Fruit fly (Drosophila melanogaster) whole organism, embryonic: ENCODE measurements around the gene CG2964.

ENCODE experiments used
- BEAF-32 ChIP-seq: fragments of 200-800 bp; sonication (Bioruptor generic); optimal IDR thresholded peaks from 3 replicates; lab custom pipeline; 2017; ENCODE audit warnings: missing biosample characterization, missing genetic modification characterization, mild to moderate bottlenecking, moderate library complexity, missing genetic modification reagents
- Bgb ChIP-seq: fragments of 200-800 bp; sonication (Bioruptor generic); IDR thresholded peaks from 2 replicates; pipeline ENCODE4 v1.3.6; 2022; ENCODE audit warnings: missing biosample characterization, missing genetic modification characterization; ENCODE audit not compliant: partially characterized antibody
- CG10147 ChIP-seq: fragments of 200-800 bp; sonication (Bioruptor generic); optimal IDR thresholded peaks from 2 replicates; lab custom pipeline; 2019; ENCODE audit warnings: missing biosample characterization, mild to moderate bottlenecking, missing genetic modification characterization, moderate library complexity
- CG10267 ChIP-seq: fragments of 200-800 bp; sonication (Bioruptor generic); optimal IDR thresholded peaks from 2 replicates; lab custom pipeline; 2018; ENCODE audit warnings: missing biosample characterization, mild to moderate bottlenecking, missing genetic modification characterization, moderate library complexity
- CG10565 ChIP-seq: fragments of 200-800 bp; sonication (Bioruptor generic); optimal IDR thresholded peaks from 3 replicates; lab custom pipeline; 2016; ENCODE audit warnings: missing biosample characterization, mild to moderate bottlenecking, missing genetic modification characterization
- CG11247 ChIP-seq: fragments of 200-800 bp; sonication (Bioruptor generic); IDR thresholded peaks from 2 replicates; pipeline ENCODE4 v1.3.6; 2022; ENCODE audit warnings: missing biosample characterization, missing genetic modification characterization
- CG12104 ChIP-seq: fragments of 200-800 bp; sonication (Bioruptor generic); optimal IDR thresholded peaks from 3 replicates; lab custom pipeline; 2016; ENCODE audit warnings: missing biosample characterization, missing genetic modification characterization
- CG12155 ChIP-seq: fragments of 200-800 bp; sonication (Bioruptor generic); optimal IDR thresholded peaks from 3 replicates; lab custom pipeline; 2016; ENCODE audit warnings: missing biosample characterization, missing genetic modification characterization
- CG13296 ChIP-seq: fragments of 200-800 bp; sonication (Bioruptor generic); optimal IDR thresholded peaks from 3 replicates; lab custom pipeline; 2018; ENCODE audit warnings: missing biosample characterization, mild to moderate bottlenecking, missing genetic modification characterization
- CG14441 ChIP-seq: fragments of 200-800 bp; sonication (Bioruptor generic); IDR thresholded peaks from 2 replicates; pipeline ENCODE4 v1.3.6; 2022; ENCODE audit warnings: missing biosample characterization, missing genetic modification characterization
- CG17186 ChIP-seq: fragments of 200-800 bp; sonication (Bioruptor generic); optimal IDR thresholded peaks from 3 replicates; lab custom pipeline; 2017; ENCODE audit warnings: missing biosample characterization, missing genetic modification reagents, missing genetic modification characterization
- CG17359 ChIP-seq: fragments of 200-800 bp; sonication (Bioruptor generic); optimal IDR thresholded peaks from 3 replicates; lab custom pipeline; 2018; ENCODE audit warnings: missing biosample characterization, mild to moderate bottlenecking, missing genetic modification characterization, moderate library complexity
- CG18011 ChIP-seq: fragments of 200-800 bp; sonication (Bioruptor generic); optimal IDR thresholded peaks from 2 replicates; lab custom pipeline; 2017; ENCODE audit warnings: missing biosample characterization, missing genetic modification characterization, mild to moderate bottlenecking, moderate library complexity, missing genotype
- CG18262 ChIP-seq: fragments of 200-800 bp; optimal IDR thresholded peaks from 3 replicates; lab custom pipeline; 2019; ENCODE audit warnings: missing biosample characterization, mild to moderate bottlenecking, missing genetic modification characterization, moderate library complexity
- CG34224 ChIP-seq: fragments of 200-800 bp; sonication (Bioruptor generic); IDR thresholded peaks from 3 replicates; pipeline ENCODE4 v1.3.6; 2022; ENCODE audit warnings: missing biosample characterization, missing genetic modification characterization; ENCODE audit not compliant: partially characterized antibody
- CG4360 ChIP-seq: fragments of 200-800 bp; sonication (Bioruptor generic); IDR thresholded peaks from 2 replicates; pipeline ENCODE4 v1.3.6; 2022; ENCODE audit warnings: missing biosample characterization, missing genetic modification characterization
- CG4424 ChIP-seq: fragments of 200-800 bp; sonication (Bioruptor generic); optimal IDR thresholded peaks from 3 replicates; lab custom pipeline; 2016; ENCODE audit warnings: missing biosample characterization, missing genetic modification characterization
- CG6254 ChIP-seq: fragments of 200-800 bp; sonication (Bioruptor generic); optimal IDR thresholded peaks from 3 replicates; lab custom pipeline; 2017; ENCODE audit warnings: mild to moderate bottlenecking, missing biosample characterization, missing genetic modification reagents, missing genetic modification characterization
- CG6791 ChIP-seq: fragments of 200-800 bp; sonication (Bioruptor generic); IDR thresholded peaks from 3 replicates; pipeline ENCODE4 v1.3.6; 2022; ENCODE audit warnings: missing biosample characterization, missing genetic modification characterization; ENCODE audit not compliant: partially characterized antibody
- CG9609 ChIP-seq: fragments of 200-800 bp; sonication (Bioruptor generic); optimal IDR thresholded peaks from 3 replicates; lab custom pipeline; 2016; ENCODE audit warnings: missing biosample characterization, missing genetic modification characterization
- D19B ChIP-seq: fragments of 200-800 bp; sonication (Bioruptor generic); optimal IDR thresholded peaks from 2 replicates; lab custom pipeline; 2017; ENCODE audit warnings: missing biosample characterization, mild to moderate bottlenecking, missing genetic modification characterization
- Dp ChIP-seq: fragments of 200-800 bp; sonication (Bioruptor generic); optimal IDR thresholded peaks from 2 replicates; lab custom pipeline; 2018; ENCODE audit warnings: missing biosample characterization, mild to moderate bottlenecking, missing genetic modification characterization, moderate library complexity
- Dref ChIP-seq: fragments of 200-800 bp; sonication (Bioruptor generic); IDR thresholded peaks from 2 replicates; pipeline ENCODE4 v1.3.6; 2022; ENCODE audit warnings: missing biosample characterization, missing genetic modification characterization
- HLH4C ChIP-seq: fragments of 200-800 bp; sonication (Bioruptor generic); IDR thresholded peaks from 3 replicates; pipeline ENCODE4 v1.3.6; 2022; ENCODE audit warnings: missing biosample characterization, missing genetic modification characterization; ENCODE audit not compliant: partially characterized antibody
- Hr39 ChIP-seq: fragments of >200 bp; optimal IDR thresholded peaks from 2 replicates; lab custom pipeline; 2017
- Mad ChIP-seq: fragments of 200-800 bp; sonication (Bioruptor generic); optimal IDR thresholded peaks from 2 replicates; lab custom pipeline; 2016; ENCODE audit warnings: missing biosample characterization, missing genetic modification characterization
- Neu2 ChIP-seq: fragments of 200-800 bp; sonication (Bioruptor generic); optimal IDR thresholded peaks from 3 replicates; lab custom pipeline; 2016; ENCODE audit warnings: missing biosample characterization, missing genetic modification characterization, borderline replicate concordance
- Poxn ChIP-seq: fragments of 200-800 bp; sonication (Bioruptor generic); IDR thresholded peaks from 2 replicates; pipeline ENCODE4 v1.3.6; 2022; ENCODE audit warnings: missing biosample characterization, missing genetic modification characterization
- Rfx ChIP-seq: fragments of 200-800 bp; sonication (Bioruptor generic); IDR thresholded peaks from 2 replicates; pipeline ENCODE4 v1.3.6; 2022; ENCODE audit warnings: missing biosample characterization, missing genetic modification characterization
- Trl ChIP-seq, 3 experiments: fragments of >200 bp in 2 of 3; fragments of 200-800 bp in 1 of 3; sonication (Bioruptor generic) in 1 of 3; optimal IDR thresholded peaks; 2 replicates in 1 of 3; 3 replicates in 2 of 3; lab custom pipeline; 2016 to 2017; ENCODE audit warnings: missing biosample characterization in 1 of 3, missing genetic modification characterization in 1 of 3
- Vsx1 ChIP-seq: fragments of 200-800 bp; sonication (Bioruptor generic); optimal IDR thresholded peaks from 2 replicates; lab custom pipeline; 2017; ENCODE audit warnings: missing biosample characterization, mild to moderate bottlenecking, missing genetic modification characterization, missing genetic modification reagents
- YL-1 ChIP-seq: fragments of 200-800 bp; sonication (Bioruptor generic); optimal IDR thresholded peaks from 3 replicates; lab custom pipeline; 2017; ENCODE audit warnings: missing biosample characterization, mild to moderate bottlenecking, missing genetic modification characterization
- esg ChIP-seq: fragments of 200-800 bp; sonication (Bioruptor generic); conservative IDR thresholded peaks from 2 replicates; pipeline ENCODE4 v1.3.6; 2022; ENCODE audit warnings: missing biosample characterization, missing genetic modification characterization
- fd102C ChIP-seq: fragments of 200-800 bp; sonication (Bioruptor generic); optimal IDR thresholded peaks from 2 replicates; lab custom pipeline; 2018; ENCODE audit warnings: missing biosample characterization, mild to moderate bottlenecking, missing genetic modification characterization, moderate library complexity
- gce ChIP-seq: fragments of 200-800 bp; sonication (Bioruptor generic); IDR thresholded peaks from 3 replicates; pipeline ENCODE4 v1.3.6; 2022; ENCODE audit warnings: missing biosample characterization, missing genetic modification characterization
- gcm2 ChIP-seq: fragments of 200-800 bp; sonication (Bioruptor generic); optimal IDR thresholded peaks from 2 replicates; lab custom pipeline; 2016; ENCODE audit warnings: missing biosample characterization, missing genetic modification characterization
- jumu ChIP-seq: fragments of 200-800 bp; sonication (Bioruptor generic); optimal IDR thresholded peaks from 3 replicates; lab custom pipeline; 2016; ENCODE audit warnings: missing biosample characterization, missing genetic modification characterization
- lilli ChIP-seq: fragments of 200-800 bp; sonication (Bioruptor generic); optimal IDR thresholded peaks from 3 replicates; lab custom pipeline; 2016; ENCODE audit warnings: missing biosample characterization, missing genetic modification characterization
- maf-S ChIP-seq: fragments of 200-800 bp; sonication (Bioruptor generic); optimal IDR thresholded peaks from 2 replicates; lab custom pipeline; 2016; ENCODE audit warnings: missing biosample characterization, missing genetic modification characterization
- mam ChIP-seq: fragments of 200-800 bp; sonication (Bioruptor generic); optimal IDR thresholded peaks from 3 replicates; lab custom pipeline; 2016; ENCODE audit warnings: missing biosample characterization, missing genetic modification characterization
- mirr ChIP-seq: fragments of 200-800 bp; sonication (Bioruptor generic); optimal IDR thresholded peaks from 3 replicates; lab custom pipeline; 2018; ENCODE audit warnings: missing biosample characterization, mild to moderate bottlenecking, missing genetic modification characterization
- oc ChIP-seq: fragments of 200-800 bp; sonication (Bioruptor generic); optimal IDR thresholded peaks from 2 replicates; lab custom pipeline; 2018; ENCODE audit warnings: missing biosample characterization, mild to moderate bottlenecking, missing genetic modification characterization, moderate library complexity
- odd ChIP-seq: fragments of 200-800 bp; sonication (Bioruptor generic); optimal IDR thresholded peaks from 2 replicates; lab custom pipeline; 2017; ENCODE audit warnings: missing biosample characterization, mild to moderate bottlenecking, missing genetic modification characterization
- pan ChIP-seq, 4 experiments: fragments of >200 bp in 3 of 4; fragments of 200-800 bp in 1 of 4; sonication (Bioruptor generic) in 1 of 4; optimal IDR thresholded peaks in 3 of 4; IDR thresholded peaks in 1 of 4; 2 replicates each; pipeline versions ENCODE4 v1.3.6 to Lab custom; 2017 to 2022; ENCODE audit warnings: missing biosample characterization in 2 of 4, missing genetic modification characterization in 2 of 4, mixed read lengths in 1 of 4
- phol ChIP-seq: fragments of 200-800 bp; sonication (Bioruptor generic); optimal IDR thresholded peaks from 3 replicates; lab custom pipeline; 2018; ENCODE audit warnings: missing biosample characterization, mild to moderate bottlenecking, missing genetic modification characterization, moderate library complexity
- psq ChIP-seq: fragments of 200-800 bp; sonication (Bioruptor generic); optimal IDR thresholded peaks from 2 replicates; lab custom pipeline; 2017; ENCODE audit warnings: missing biosample characterization, missing genetic modification characterization
- ranshi ChIP-seq: fragments of 200-800 bp; sonication (Bioruptor generic); IDR thresholded peaks from 2 replicates; pipeline ENCODE4 v1.3.6; 2022; ENCODE audit warnings: missing biosample characterization, missing genetic modification characterization
- row ChIP-seq: fragments of 200-800 bp; sonication (Bioruptor generic); IDR thresholded peaks from 3 replicates; pipeline ENCODE4 v1.3.6; 2022; ENCODE audit warnings: missing biosample characterization, missing genetic modification characterization
- stwl ChIP-seq: fragments of 200-800 bp; sonication (Bioruptor generic); optimal IDR thresholded peaks from 3 replicates; lab custom pipeline; 2018; ENCODE audit warnings: missing biosample characterization, mild to moderate bottlenecking, missing genetic modification characterization, moderate library complexity

Gene CG2964

dm6 chr2L:2856960-2857584 lies 44.8 kb downstream of the CG2964 start, which contains the start of gene CG2991 (continued):
- TF ChIP-seq CG6254 (GFP tag; lab: Kevin White, UChicago) (no peak), CG4424 (GFP tag; lab: Kevin White, UChicago) (no peak), gcm2 (GFP tag; lab: Kevin White, UChicago) (peak; percentile 24), D19B (no peak), phol (tag; lab: Kevin White, UChicago) (peak; percentile 45), BEAF-32 (GFP tag; lab: Kevin White, UChicago) (peak; percentile 93), CG4360 (GFP tag; lab: Robert Waterston, UW) (no peak; the same call in 1 of the 2 replicates), CG13296 (GFP tag; lab: Kevin White, UChicago) (peak; percentile 18), CG10267 (tag; lab: Kevin White, UChicago) (peak; percentile 69), YL-1 (GFP tag; lab: Kevin White, UChicago) (peak; percentile 69), lilli (GFP tag; lab: Kevin White, UChicago) (peak; percentile 49), Dref (GFP tag; lab: Robert Waterston, UW) (peak; percentile 94), oc (no peak), maf-S (GFP tag; lab: Kevin White, UChicago) (no peak), Neu2 (GFP tag; lab: Kevin White, UChicago) (no peak), Hr39 (lab: Kevin White, UChicago) (no peak), CG10147 (GFP tag; lab: Kevin White, UChicago) (peak; percentile 36), esg (GFP tag; lab: Robert Waterston, UW) (no peak), Vsx1 (peak; percentile 34), CG34224 (GFP tag; lab: Robert Waterston, UW) (peak; percentile 81), odd (GFP tag; lab: Kevin White, UChicago) (no peak), CG18011 (no peak), jumu (GFP tag; lab: Kevin White, UChicago) (no peak), stwl (tag; lab: Kevin White, UChicago) (peak; percentile 84), psq (no peak), CG12155 (GFP tag; lab: Kevin White, UChicago) (peak; percentile 20), CG18262 (tag; lab: Kevin White, UChicago) (peak; percentile 24), CG17359 (tag; lab: Kevin White, UChicago) (peak; percentile 37), CG14441 (GFP tag; lab: Robert Waterston, UW) (no peak), Rfx (GFP tag; lab: Robert Waterston, UW) (peak; percentile 59), fd102C (no peak), mirr (GFP tag; lab: Kevin White, UChicago) (peak; percentile 2), Trl (optimal IDR thresholded peaks at IDR 0.05; lab: Kevin White, UChicago) (no peak), Trl (GFP tag; optimal IDR thresholded peaks at IDR 0.05; lab: Kevin White, UChicago) (no peak), CG12104 (GFP tag; lab: Kevin White, UChicago) (peak; percentile 16), gce (GFP tag; lab: Robert Waterston, UW) (no peak), row (peak; percentile 60; the same call in 2 of the 3 replicates), CG6791 (GFP tag; lab: Robert Waterston, UW) (peak; percentile 91), pan (optimal IDR thresholded peaks at IDR 0.05; lab: Kevin White, UChicago) (no peak), pan (GFP tag; optimal IDR thresholded peaks at IDR 0.05 in 1 of 2, IDR thresholded peaks at IDR 0.05 in 1 of 2) (no peak), Bgb (peak; percentile 91), HLH4C (GFP tag; lab: Robert Waterston, UW) (peak; percentile 59; the same call in 2 of the 3 replicates), Dp (GFP tag; lab: Kevin White, UChicago) (peak; percentile 84), CG11247 (GFP tag; lab: Robert Waterston, UW) (no peak), Poxn (GFP tag; lab: Robert Waterston, UW) (no peak), CG10565 (GFP tag; lab: Kevin White, UChicago) (no peak), CG17186 (GFP tag; lab: Kevin White, UChicago) (no peak), CG9609 (no peak), Mad (GFP tag; lab: Kevin White, UChicago) (peak; percentile 63), ranshi (GFP tag; lab: Robert Waterston, UW) (no peak), mam (GFP tag; lab: Kevin White, UChicago) (peak; percentile 54)
